Worm (Caenorhabditis elegans) whole organism, L4 larva: ENCODE measurements around the gene srh-45.

ENCODE experiments used
- lin-13 ChIP-seq: fragments of 150-350 bp; optimal IDR thresholded peaks from 2 replicates; lab custom pipeline; 2014; ENCODE audit warnings: missing biosample characterization, missing genetic modification reagents, missing genetic modification characterization
- mes-2 ChIP-seq: sonication (generic microtip); optimal IDR thresholded peaks from 2 replicates; lab custom pipeline; 2016; ENCODE audit warnings: missing genotype, mild to moderate bottlenecking, missing genetic modification characterization, missing compliant biosample characterization; ENCODE audit not compliant: poor library complexity, severe bottlenecking
- nhr-237 ChIP-seq: sonication (generic microtip); optimal IDR thresholded peaks from 2 replicates; lab custom pipeline; 2017; ENCODE audit warnings: missing biosample characterization, missing genetic modification characterization
- nhr-41 ChIP-seq: fragments of 200-800 bp; sonication (Bioruptor generic); IDR thresholded peaks from 2 replicates; pipeline ENCODE4 v1.3.6; 2022; ENCODE audit warnings: missing genetic modification reagents, missing genetic modification characterization, missing compliant biosample characterization

DNA sequence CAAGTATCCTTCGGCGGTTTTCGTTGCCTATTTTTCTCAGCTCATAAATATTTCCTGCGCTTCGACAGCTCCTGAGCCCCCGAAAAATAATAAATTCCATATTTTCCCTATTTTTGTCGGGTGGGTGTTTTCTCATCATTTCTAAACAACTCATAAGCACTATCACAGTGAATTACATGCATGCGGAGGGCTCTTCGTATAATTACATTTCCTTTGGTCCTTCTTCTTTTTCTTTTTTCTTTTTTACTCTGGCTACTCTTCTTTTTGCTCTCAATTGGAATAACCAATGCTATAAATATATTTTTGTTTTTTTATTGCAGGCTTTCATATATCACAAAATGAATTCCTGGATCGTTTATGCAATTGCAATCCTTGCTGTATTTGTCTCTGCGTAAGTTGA is 37.1 kb upstream of the srh-45 start, which contains the start of gene T02E9.5:
- no peak for TF ChIP-seq nhr-41 (GFP tag; lab: Robert Waterston, UW)
- TF ChIP-seq nhr-237 (tag; lab: Kevin White, UChicago), result no peak
- TF ChIP-seq lin-13 (GFP tag; lab: Kevin White, UChicago), result no peak
- no peak for TF ChIP-seq mes-2 (tag; lab: Kevin White, UChicago)
